Fruit fly (Drosophila melanogaster): Measurements from ENCODE around the gene eRF1.
A peak's percentile ranks its signal among the peaks of the same experiment; 100 is the strongest.

The eRF1 gene

dm6 chr3L:20309758-20310733 lies 38.1 kb upstream of the eRF1 start (continued):
- TF ChIP-seq repo (GFP tag; optimal IDR thresholded peaks at IDR 0.05) = peak; percentile 46
- TF ChIP-seq nmo (GFP tag; optimal IDR thresholded peaks at IDR 0.05) = peak; percentile 58
- no peak for TF ChIP-seq CG4328 (GFP tag; optimal IDR thresholded peaks at IDR 0.05)
- peak; percentile 10 for TF ChIP-seq maf-S (GFP tag; optimal IDR thresholded peaks at IDR 0.05)
- TF ChIP-seq CG10209 (GFP tag; optimal IDR thresholded peaks at IDR 0.05) = no peak
- TF ChIP-seq pum (GFP tag; optimal IDR thresholded peaks at IDR 0.05) = peak; percentile 60
- TF ChIP-seq CG10321 (GFP tag; IDR thresholded peaks at IDR 0.05) = no peak
- no peak for TF ChIP-seq CG1024 (GFP tag; IDR thresholded peaks at IDR 0.05)
- TF ChIP-seq oc (tag; optimal IDR thresholded peaks at IDR 0.05) = no peak
- TF ChIP-seq chinmo (GFP tag; IDR thresholded peaks at IDR 0.05; ENCODE audit: partially characterized antibody) = no peak
- peak; percentile 70 for TF ChIP-seq CoRest (tag; optimal IDR thresholded peaks at IDR 0.05)
- TF ChIP-seq CG2712 (tag; optimal IDR thresholded peaks at IDR 0.05) = peak; percentile 50
- TF ChIP-seq CG18476 (GFP tag; optimal IDR thresholded peaks at IDR 0.05) = no peak
- peak; percentile 39 for TF ChIP-seq ems (GFP tag; optimal IDR thresholded peaks at IDR 0.05)
- TF ChIP-seq rib (GFP tag; IDR thresholded peaks at IDR 0.05) = no peak
- peak; percentile 56 for TF ChIP-seq E2f1 (GFP tag; IDR thresholded peaks at IDR 0.05)
- TF ChIP-seq H15 (GFP tag; IDR thresholded peaks at IDR 0.05) = peak; percentile 31; the same call in 1 of the 3 replicates
- no peak for TF ChIP-seq Fer2 (tag; optimal IDR thresholded peaks at IDR 0.05)
- TF ChIP-seq prd (optimal IDR thresholded peaks at IDR 0.05) = no peak
- TF ChIP-seq prd (GFP tag; IDR thresholded peaks at IDR 0.05) = peak; percentile 16; the same call in 1 of the 3 replicates
- TF ChIP-seq CG15601 (tag; optimal IDR thresholded peaks at IDR 0.05) = no peak
- no peak for TF ChIP-seq btn (GFP tag; optimal IDR thresholded peaks at IDR 0.05)
- peak; percentile 99 for TF ChIP-seq stwl (tag; optimal IDR thresholded peaks at IDR 0.05)
- no peak for TF ChIP-seq CG6175 (GFP tag; IDR thresholded peaks at IDR 0.05)
- TF ChIP-seq sim (GFP tag; IDR thresholded peaks at IDR 0.05) = no peak
- no peak for TF ChIP-seq so (GFP tag; IDR thresholded peaks at IDR 0.05)
- TF ChIP-seq CG7556 (GFP tag; optimal IDR thresholded peaks at IDR 0.05) = no peak
- no peak for TF ChIP-seq lab (GFP tag; optimal IDR thresholded peaks at IDR 0.05)
- TF ChIP-seq CG8388 (GFP tag; optimal IDR thresholded peaks at IDR 0.05) = no peak
- peak; percentile 43 for TF ChIP-seq CG12942 (GFP tag; optimal IDR thresholded peaks at IDR 0.05)
- TF ChIP-seq twi (tag; optimal IDR thresholded peaks at IDR 0.05) = no peak
- peak; percentile 44 for TF ChIP-seq CG16863 (GFP tag; optimal IDR thresholded peaks at IDR 0.05)
- peak; percentile 88 for TF ChIP-seq Scr (GFP tag; IDR thresholded peaks at IDR 0.05; ENCODE audit: partially characterized antibody)
- no peak for TF ChIP-seq ttk (GFP tag; IDR thresholded peaks at IDR 0.05)
- peak; percentile 39 for TF ChIP-seq CG4424 (GFP tag; optimal IDR thresholded peaks at IDR 0.05)
- TF ChIP-seq zfh1 (GFP tag; IDR thresholded peaks at IDR 0.05) = peak; percentile 73; the same call in 2 of the 3 replicates
- TF ChIP-seq Ada2b (GFP tag; IDR thresholded peaks at IDR 0.05) = 0 out of 2 replicates have a peak, but pooled peaks have one; percentile 13
- TF ChIP-seq CG6254 (GFP tag; optimal IDR thresholded peaks at IDR 0.05) = peak; percentile 3
- TF ChIP-seq CG17612 (GFP tag; IDR thresholded peaks at IDR 0.05) = no peak
- peak; percentile 57; the same call in 1 of the 3 replicates for TF ChIP-seq mld (GFP tag; IDR thresholded peaks at IDR 0.05; ENCODE audit: partially characterized antibody)
- no peak for TF ChIP-seq NK7.1 (GFP tag; optimal IDR thresholded peaks at IDR 0.05)
- no peak for TF ChIP-seq Lpt (GFP tag; optimal IDR thresholded peaks at IDR 0.05)
- TF ChIP-seq peb (GFP tag; IDR thresholded peaks at IDR 0.05) = no peak
- TF ChIP-seq CG3407 (GFP tag; optimal IDR thresholded peaks at IDR 0.05) = no peak
- no peak for TF ChIP-seq CG4730 (GFP tag; IDR thresholded peaks at IDR 0.05)
- TF ChIP-seq CG11504 (tag; optimal IDR thresholded peaks at IDR 0.05) = no peak
- peak; percentile 71 for TF ChIP-seq cg (GFP tag; optimal IDR thresholded peaks at IDR 0.05)
- peak; percentile 85 for TF ChIP-seq CG34224 (GFP tag; IDR thresholded peaks at IDR 0.05; ENCODE audit: partially characterized antibody)
- no peak for TF ChIP-seq D19B (GFP tag; optimal IDR thresholded peaks at IDR 0.05)

Measured in whole organism, embryonic.